5 fruit fly cellular contexts compared by ENCODE assay signal in the genomic region with DNA sequence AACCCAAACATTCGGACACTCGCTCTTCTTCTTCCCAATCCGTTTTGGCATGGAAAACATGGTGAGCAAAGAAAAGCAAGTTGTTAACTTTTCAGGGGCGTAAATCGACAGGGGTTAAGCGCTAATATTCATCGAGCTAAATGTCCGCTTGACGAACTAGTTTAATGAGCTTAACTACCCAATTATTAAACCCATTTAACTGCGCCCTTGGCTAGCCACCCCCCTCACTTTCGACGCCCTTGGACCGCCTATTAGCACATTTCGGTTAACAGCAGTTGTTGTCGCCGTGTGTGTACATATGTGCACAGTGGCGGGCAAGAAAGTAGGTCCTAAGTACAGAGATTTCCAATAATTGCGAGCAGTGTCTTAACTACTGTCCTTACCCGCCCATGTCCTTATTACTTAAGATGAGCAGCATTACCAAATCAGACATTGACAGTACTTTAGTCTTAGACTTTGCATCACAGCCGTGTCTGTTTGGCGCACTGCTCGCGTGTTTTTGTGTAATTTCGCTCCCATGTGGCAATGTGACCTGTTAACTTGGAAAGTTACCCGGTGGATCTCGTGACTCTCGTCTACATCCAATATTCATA.
A peak's percentile ranks its signal among the peaks of the same experiment; 100 is the strongest.
TF ChIP-seq lines count a peak whose summit lies in the region.

No protein-coding gene starts in this region.

TF ChIP-seq in whole organism, adult, 20 proteins besides CTCF, POLR2A, EP300 and RAD21 (continued from another document):
- TF ChIP-seq CG7045 (GFP tag; optimal IDR thresholded peaks at IDR 0.05; lab: Kevin White, UChicago) (peak; percentile 70), cnc (optimal IDR thresholded peaks at IDR 0.05; lab: Kevin White, UChicago) (no peak), CG33017 (tag; optimal IDR thresholded peaks at IDR 0.05; lab: Kevin White, UChicago) (peak; percentile 88), toe (GFP tag; optimal IDR thresholded peaks at IDR 0.05; lab: Kevin White, UChicago) (no peak)
TF ChIP-seq in whole organism, adult: peak in this region for 16.

TF ChIP-seq in whole organism, embryonic, 481 proteins besides CTCF, POLR2A, EP300 and RAD21 (continued from another document and continues in another):
- no peak for TF ChIP-seq pros (GFP tag; optimal IDR thresholded peaks at IDR 0.05; lab: Kevin White, UChicago)
- no peak for TF ChIP-seq zen2 (GFP tag; IDR thresholded peaks at IDR 0.05; lab: Robert Waterston, UW; ENCODE audit: partially characterized antibody)
- peak; percentile 95 for TF ChIP-seq Mrtf (GFP tag; IDR thresholded peaks at IDR 0.05; lab: Robert Waterston, UW)
- TF ChIP-seq CG3995 (GFP tag; optimal IDR thresholded peaks at IDR 0.05; lab: Kevin White, UChicago) = peak; percentile 63
- TF ChIP-seq CG9215 (GFP tag; IDR thresholded peaks at IDR 0.05; lab: Robert Waterston, UW) = peak; percentile 94
- TF ChIP-seq CG9932 (GFP tag; IDR thresholded peaks at IDR 0.05; lab: Robert Waterston, UW) = peak; percentile 96
- peak; percentile 96 for TF ChIP-seq rib (GFP tag; IDR thresholded peaks at IDR 0.05; lab: Robert Waterston, UW)
- TF ChIP-seq CG4360 (GFP tag; IDR thresholded peaks at IDR 0.05; lab: Robert Waterston, UW) = peak; percentile 69
- peak; percentile 68 for TF ChIP-seq zen (tag; optimal IDR thresholded peaks at IDR 0.05; lab: Kevin White, UChicago)
- TF ChIP-seq ind (GFP tag; optimal IDR thresholded peaks at IDR 0.05; lab: Kevin White, UChicago) = peak; percentile 95
- TF ChIP-seq chif (GFP tag; optimal IDR thresholded peaks at IDR 0.05; lab: Kevin White, UChicago) = peak; percentile 85 to 93
- TF ChIP-seq caup (GFP tag; optimal IDR thresholded peaks at IDR 0.05; lab: Kevin White, UChicago; ENCODE audit: severe bottlenecking) = peak; percentile 93
- peak; percentile 28 for TF ChIP-seq sqz (GFP tag; optimal IDR thresholded peaks at IDR 0.05; lab: Kevin White, UChicago)
- no peak for TF ChIP-seq CG8478 (optimal IDR thresholded peaks at IDR 0.05; lab: Kevin White, UChicago)
- peak; percentile 86 for TF ChIP-seq ham (GFP tag; IDR thresholded peaks at IDR 0.05; lab: Robert Waterston, UW)
- TF ChIP-seq Hey (tag; optimal IDR thresholded peaks at IDR 0.05; lab: Kevin White, UChicago) = peak; percentile 74
- peak; percentile 90 for TF ChIP-seq CG6813 (GFP tag; optimal IDR thresholded peaks at IDR 0.05; lab: Kevin White, UChicago)
- peak; percentile 83 for TF ChIP-seq CG13123 (GFP tag; optimal IDR thresholded peaks at IDR 0.05; lab: Kevin White, UChicago)
- peak; percentile 82 for TF ChIP-seq fd96Cb (tag; optimal IDR thresholded peaks at IDR 0.05; lab: Kevin White, UChicago)
- TF ChIP-seq Ptx1 (GFP tag; IDR thresholded peaks at IDR 0.05; lab: Robert Waterston, UW) = peak; percentile 95
- TF ChIP-seq CG17802 (tag; optimal IDR thresholded peaks at IDR 0.05; lab: Kevin White, UChicago) = peak; percentile 42
- TF ChIP-seq CG13775 (GFP tag; optimal IDR thresholded peaks at IDR 0.05; lab: Kevin White, UChicago) = peak; percentile 88
- TF ChIP-seq jigr1 (GFP tag; IDR thresholded peaks at IDR 0.05; lab: Robert Waterston, UW) = peak; percentile 87
- peak; percentile 95 for TF ChIP-seq sob (GFP tag; IDR thresholded peaks at IDR 0.05; lab: Robert Waterston, UW)
- TF ChIP-seq bbx (GFP tag; IDR thresholded peaks at IDR 0.05; lab: Robert Waterston, UW; ENCODE audit: partially characterized antibody) = no peak
- peak; percentile 93 for TF ChIP-seq Fer3 (tag; optimal IDR thresholded peaks at IDR 0.05; lab: Kevin White, UChicago)
- peak; percentile 69 for TF ChIP-seq sens-2 (GFP tag; IDR thresholded peaks at IDR 0.05; lab: Robert Waterston, UW)
- peak; percentile 65 for TF ChIP-seq CG14965 (GFP tag; optimal IDR thresholded peaks at IDR 0.05; lab: Kevin White, UChicago; ENCODE audit: borderline replicate concordance)
- TF ChIP-seq bsh (GFP tag; optimal IDR thresholded peaks at IDR 0.05; lab: Kevin White, UChicago) = peak; percentile 51 to 83

TF ChIP-seq in whole organism, prepupa, 60 proteins besides CTCF, POLR2A, EP300 and RAD21 (continued from another document and continues in another):
- TF ChIP-seq Blimp-1 (GFP tag; optimal IDR thresholded peaks at IDR 0.05; lab: Kevin White, UChicago) (peak; percentile 79), Hr4 (GFP tag; optimal IDR thresholded peaks at IDR 0.05; lab: Kevin White, UChicago) (peak; percentile 95), OdsH (GFP tag; optimal IDR thresholded peaks at IDR 0.05; lab: Kevin White, UChicago) (peak; percentile 96), CG34406 (GFP tag; optimal IDR thresholded peaks at IDR 0.05; lab: Kevin White, UChicago) (peak; percentile 93), Ets21C (GFP tag; optimal IDR thresholded peaks at IDR 0.05; lab: Kevin White, UChicago) (peak; percentile 92), CG32006 (GFP tag; optimal IDR thresholded peaks at IDR 0.05; lab: Kevin White, UChicago) (peak; percentile 96), esn (GFP tag; optimal IDR thresholded peaks at IDR 0.05; lab: Kevin White, UChicago) (peak; percentile 95), Eip93F (GFP tag; optimal IDR thresholded peaks at IDR 0.05; lab: Kevin White, UChicago) (peak; percentile 92), CG9139 (GFP tag; optimal IDR thresholded peaks at IDR 0.05; lab: Kevin White, UChicago) (peak; percentile 31), CG31627 (GFP tag; optimal IDR thresholded peaks at IDR 0.05; lab: Kevin White, UChicago) (peak; percentile 97), CG4318 (GFP tag; optimal IDR thresholded peaks at IDR 0.05; lab: Kevin White, UChicago) (peak; percentile 93), CG8119 (GFP tag; IDR thresholded peaks at IDR 0.05; lab: Robert Waterston, UW) (peak; percentile 93), salr (GFP tag; optimal IDR thresholded peaks at IDR 0.05; lab: Kevin White, UChicago) (peak; percentile 64 to 82), CG8319 (GFP tag; optimal IDR thresholded peaks at IDR 0.05; lab: Kevin White, UChicago) (peak; percentile 93), vri (GFP tag; optimal IDR thresholded peaks at IDR 0.05; lab: Kevin White, UChicago) (peak; percentile 93), CG3919 (GFP tag; optimal IDR thresholded peaks at IDR 0.05; lab: Kevin White, UChicago) (peak; percentile 95), CG6276 (GFP tag; optimal IDR thresholded peaks at IDR 0.05; lab: Kevin White, UChicago) (peak; percentile 91), CG11294 (GFP tag; IDR thresholded peaks at IDR 0.05; lab: Robert Waterston, UW) (peak; percentile 92), Hr38 (GFP tag; optimal IDR thresholded peaks at IDR 0.05; lab: Kevin White, UChicago) (peak; percentile 77), Gug (GFP tag; IDR thresholded peaks at IDR 0.05; lab: Robert Waterston, UW) (peak; percentile 93), spab (GFP tag; optimal IDR thresholded peaks at IDR 0.05; lab: Kevin White, UChicago) (peak; percentile 65), lz (GFP tag; optimal IDR thresholded peaks at IDR 0.05; lab: Kevin White, UChicago) (peak; percentile 96), Sox102F (GFP tag; optimal IDR thresholded peaks at IDR 0.05; lab: Kevin White, UChicago) (peak; percentile 91), Sox14 (GFP tag; optimal IDR thresholded peaks at IDR 0.05; lab: Kevin White, UChicago) (peak; percentile 94), Hr39 (GFP tag; optimal IDR thresholded peaks at IDR 0.05; lab: Kevin White, UChicago) (peak; percentile 97), fd59A (GFP tag; optimal IDR thresholded peaks at IDR 0.05; lab: Kevin White, UChicago) (peak; percentile 71), dsx (GFP tag; optimal IDR thresholded peaks at IDR 0.05; lab: Kevin White, UChicago; ENCODE audit: poor library complexity, severe bottlenecking) (peak; percentile 64), CG7368 (GFP tag; optimal IDR thresholded peaks at IDR 0.05; lab: Kevin White, UChicago) (peak; percentile 95), CG11762 (GFP tag; optimal IDR thresholded peaks at IDR 0.05; lab: Kevin White, UChicago; ENCODE audit: insufficient read depth) (peak; percentile 88), CG1621 (tag; optimal IDR thresholded peaks at IDR 0.05; lab: Kevin White, UChicago) (peak; percentile 81)

TF ChIP-seq in whole organism, pupa, 21 proteins besides CTCF, POLR2A, EP300 and RAD21 (continued from another document):
- TF ChIP-seq Pif1A (GFP tag; optimal IDR thresholded peaks at IDR 0.05; lab: Kevin White, UChicago) = peak; percentile 93
- peak; percentile 90 for TF ChIP-seq CG8301 (tag; optimal IDR thresholded peaks at IDR 0.05; lab: Kevin White, UChicago)

TF ChIP-seq in whole organism, wandering third instar larva, 38 proteins besides CTCF, POLR2A, EP300 and RAD21 (continued from another document):
- TF ChIP-seq N (GFP tag; optimal IDR thresholded peaks at IDR 0.05; lab: Kevin White, UChicago) (no peak), dl (GFP tag; optimal IDR thresholded peaks at IDR 0.05; lab: Kevin White, UChicago; ENCODE audit: insufficient read depth in 1 of 2, partially characterized antibody in 2 of 2) (no peak), psq (GFP tag; optimal IDR thresholded peaks at IDR 0.05; lab: Kevin White, UChicago) (peak; percentile 89), foxo (GFP tag; optimal IDR thresholded peaks at IDR 0.05; lab: Kevin White, UChicago) (peak; percentile 83 to 98), pan (optimal IDR thresholded peaks at IDR 0.05; lab: Kevin White, UChicago) (no peak), Myc (optimal IDR thresholded peaks at IDR 0.05; lab: Kevin White, UChicago) (no peak), usp (GFP tag; optimal IDR thresholded peaks at IDR 0.05; lab: Kevin White, UChicago) (no peak), Dfd (GFP tag; optimal IDR thresholded peaks at IDR 0.05; lab: Kevin White, UChicago) (no peak), rgr (GFP tag; optimal IDR thresholded peaks at IDR 0.05; lab: Kevin White, UChicago) (peak; percentile 97), Hnf4 (GFP tag; optimal IDR thresholded peaks at IDR 0.05; lab: Kevin White, UChicago) (peak; percentile 95), ey (GFP tag; optimal IDR thresholded peaks at IDR 0.05; lab: Kevin White, UChicago) (peak; percentile 97), Rel (GFP tag; optimal IDR thresholded peaks at IDR 0.05; lab: Kevin White, UChicago) (peak; percentile 55), Rel (tag; optimal IDR thresholded peaks at IDR 0.05; lab: Kevin White, UChicago) (peak; percentile 40), dmrt93B (GFP tag; optimal IDR thresholded peaks at IDR 0.05; lab: Kevin White, UChicago) (peak; percentile 93), jim (GFP tag; optimal IDR thresholded peaks at IDR 0.05; lab: Kevin White, UChicago) (peak; percentile 42), woc (GFP tag; optimal IDR thresholded peaks at IDR 0.05; lab: Kevin White, UChicago) (peak; percentile 85), sage (GFP tag; optimal IDR thresholded peaks at IDR 0.05; lab: Kevin White, UChicago) (peak; percentile 90), lola (GFP tag; optimal IDR thresholded peaks at IDR 0.05; lab: Kevin White, UChicago) (no peak)
